Fruit fly (Drosophila melanogaster) whole organism, wandering third instar larva: Measurements from ENCODE around the gene CG43245.
A peak's percentile ranks its signal among the peaks of the same experiment; 100 is the strongest.

ENCODE experiments used
- Hr78 ChIP-seq: fragments of >200 bp; optimal IDR thresholded peaks from 2 replicates; lab custom pipeline; 2017; ENCODE audit warnings: missing biosample characterization, missing genetic modification characterization
- Mio ChIP-seq: sonication (Bioruptor generic); optimal IDR thresholded peaks from 2 replicates; lab custom pipeline; 2016; ENCODE audit warnings: missing biosample characterization, missing genetic modification characterization
- Myc ChIP-seq: fragments of >200 bp; optimal IDR thresholded peaks from 2 replicates; lab custom pipeline; 2017
- Rel ChIP-seq, 2 experiments: fragments of 200-800 bp; sonication (Bioruptor generic) in 1 of 2; optimal IDR thresholded peaks; 2 replicates in 1 of 2; 3 replicates in 1 of 2; lab custom pipeline; 2016 to 2019; ENCODE audit warnings: mild to moderate bottlenecking in 2 of 2, missing biosample characterization in 2 of 2, missing genetic modification characterization in 2 of 2, moderate library complexity in 1 of 2
- Sp1 ChIP-seq: fragments of 200-800 bp; sonication (Bioruptor generic); optimal IDR thresholded peaks from 3 replicates; lab custom pipeline; 2019; ENCODE audit warnings: missing biosample characterization, mild to moderate bottlenecking, missing genetic modification characterization, moderate library complexity
- h ChIP-seq: fragments of 200-800 bp; sonication (Bioruptor generic); optimal IDR thresholded peaks from 3 replicates; lab custom pipeline; 2016; ENCODE audit warnings: missing biosample characterization, mild to moderate bottlenecking, missing genetic modification characterization
- jim ChIP-seq: fragments of 175-275, 200-325 bp; sonication (Bioruptor generic); optimal IDR thresholded peaks from 2 replicates; lab custom pipeline; 2016; ENCODE audit warnings: missing biosample characterization, mild to moderate bottlenecking, missing genetic modification characterization
- lola ChIP-seq: fragments of >200 bp; optimal IDR thresholded peaks from 2 replicates; lab custom pipeline; 2017; ENCODE audit warnings: missing biosample characterization, missing genetic modification characterization
- psq ChIP-seq: fragments of 200-800 bp; sonication (Bioruptor generic); optimal IDR thresholded peaks from 3 replicates; lab custom pipeline; 2017; ENCODE audit warnings: missing biosample characterization, mild to moderate bottlenecking, missing genetic modification characterization, moderate library complexity
- sv ChIP-seq: fragments of 200-800 bp; sonication (Bioruptor generic); optimal IDR thresholded peaks from 3 replicates; lab custom pipeline; 2016; ENCODE audit warnings: missing biosample characterization, missing genetic modification characterization
- tai ChIP-seq: sonication (Bioruptor generic); optimal IDR thresholded peaks from 2 replicates; lab custom pipeline; 2016; ENCODE audit warnings: missing biosample characterization, missing genetic modification characterization

DNA sequence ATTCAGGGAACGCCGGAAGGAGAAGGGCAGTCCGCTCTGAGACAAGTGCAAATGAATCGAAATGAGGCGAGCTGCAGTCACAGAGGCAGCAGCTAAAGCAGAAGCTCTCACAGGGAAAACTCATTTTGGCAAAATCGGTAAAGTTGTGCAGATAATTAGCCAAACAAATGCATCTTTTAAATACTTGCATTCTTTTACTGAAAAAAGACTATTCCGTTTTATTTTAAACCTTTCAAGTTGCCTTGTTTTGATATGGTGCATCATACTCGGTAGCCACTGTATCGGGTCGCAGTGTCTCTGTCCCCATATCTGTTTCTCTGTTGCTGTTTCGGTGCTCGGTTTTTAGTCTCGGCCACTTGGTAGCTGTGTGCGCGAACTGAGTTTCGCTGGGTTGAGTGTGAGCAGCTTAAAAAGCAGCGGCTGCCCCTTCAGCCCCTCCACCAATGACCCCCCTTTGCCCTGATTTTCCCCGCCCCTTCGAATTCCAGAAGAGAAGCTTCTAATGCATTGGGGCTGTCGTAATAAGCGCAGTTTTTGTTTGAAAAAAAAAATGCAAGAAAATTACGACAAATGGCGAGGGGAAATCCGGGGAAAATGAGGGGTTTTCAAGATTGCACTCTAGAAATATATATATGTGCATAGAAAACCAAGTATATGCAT is 4.8 kb downstream of the CG43245 start:
- TF ChIP-seq Rel (GFP tag; optimal IDR thresholded peaks at IDR 0.05; lab: Kevin White, UChicago) (peak; percentile 98), Rel (tag; optimal IDR thresholded peaks at IDR 0.05; lab: Kevin White, UChicago) (peak; percentile 83), Mio (GFP tag; lab: Kevin White, UChicago) (peak; percentile 94), lola (GFP tag; lab: Kevin White, UChicago) (no peak), h (GFP tag; lab: Kevin White, UChicago) (peak; percentile 100), Myc (lab: Kevin White, UChicago) (no peak), Hr78 (GFP tag; lab: Kevin White, UChicago) (no peak), sv (GFP tag; lab: Kevin White, UChicago) (peak; percentile 73), Sp1 (GFP tag; lab: Kevin White, UChicago) (peak; percentile 98), tai (GFP tag; lab: Kevin White, UChicago) (peak; percentile 98), psq (GFP tag; lab: Kevin White, UChicago) (peak; percentile 99), jim (GFP tag; lab: Kevin White, UChicago) (peak; percentile 87)
